Worm (Caenorhabditis elegans) whole organism, L4/young adult: ENCODE data around the gene cyn-17.

Source experiments
- W03F9.2 ChIP-seq: fragments of 150-350 bp; optimal IDR thresholded peaks from 2 replicates; lab custom pipeline; 2014; ENCODE audit warnings: missing biosample characterization, missing genetic modification characterization
- him-1 ChIP-seq: sonication (generic microtip); optimal IDR thresholded peaks from 2 replicates; lab custom pipeline; 2016; ENCODE audit warnings: missing genotype, missing genetic modification reagents, missing genetic modification characterization, missing compliant biosample characterization

ce11 chrV:5846729-5847128 is 47.3 kb downstream of the cyn-17 start:
- no peak for TF ChIP-seq W03F9.2 (tag; lab: Kevin White, UChicago)
- no peak for TF ChIP-seq him-1 (tag; lab: Kevin White, UChicago)
